Worm (Caenorhabditis elegans) whole organism, L1 larva: Measurements from ENCODE around the gene stdh-2.

Experiments used
- C04F5.9 ChIP-seq: sonication (generic microtip); optimal IDR thresholded peaks from 2 replicates; lab custom pipeline; 2016; ENCODE audit warnings: missing genetic modification characterization, missing compliant biosample characterization
- C16A3.4 ChIP-seq: fragments of 150-350 bp; optimal IDR thresholded peaks from 2 replicates; lab custom pipeline; 2014; ENCODE audit warnings: missing biosample characterization, missing genetic modification characterization
- F16B12.6 ChIP-seq: fragments of 150-350 bp; optimal IDR thresholded peaks from 2 replicates; lab custom pipeline; 2014; ENCODE audit warnings: missing biosample characterization, missing genetic modification characterization
- aha-1 ChIP-seq: fragments of 150-350 bp; optimal IDR thresholded peaks from 2 replicates; lab custom pipeline; 2014; ENCODE audit warnings: missing biosample characterization, missing genetic modification characterization
- ama-1 ChIP-seq: fragments of 150-350 bp; optimal IDR thresholded peaks from 2 replicates; lab custom pipeline; 2014
- blmp-1 ChIP-seq: fragments of 150-350 bp; optimal IDR thresholded peaks from 2 replicates; lab custom pipeline; 2014; ENCODE audit warnings: missing biosample characterization, missing genetic modification characterization
- ceh-82 ChIP-seq, 3 experiments: fragments of 150-350 bp in 1 of 3; sonication (generic microtip) in 2 of 3; optimal IDR thresholded peaks; 2 replicates each; lab custom pipeline; 2014 to 2017; ENCODE audit warnings: missing biosample characterization in 3 of 3, missing genetic modification characterization in 3 of 3
- ceh-88 ChIP-seq: fragments of 200-800 bp; sonication (Bioruptor generic); IDR thresholded peaks from 2 replicates; pipeline ENCODE4 v1.3.6; 2022; ENCODE audit warnings: missing genetic modification characterization, missing compliant biosample characterization
- ceh-90 ChIP-seq: sonication (generic microtip); optimal IDR thresholded peaks from 2 replicates; lab custom pipeline; 2016; ENCODE audit warnings: missing genetic modification characterization, missing compliant biosample characterization
- ces-1 ChIP-seq: fragments of 150-350 bp; optimal IDR thresholded peaks from 2 replicates; lab custom pipeline; 2014; ENCODE audit warnings: missing biosample characterization, missing genetic modification reagents, missing genetic modification characterization
- dpl-1 ChIP-seq, 3 experiments: fragments of 150-350 bp in 2 of 3; sonication (generic microtip) in 1 of 3; optimal IDR thresholded peaks; 2 replicates each; lab custom pipeline; 2014 to 2017; ENCODE audit warnings: missing biosample characterization in 3 of 3, missing genetic modification characterization in 3 of 3, missing genetic modification reagents in 3 of 3
- dsc-1 ChIP-seq: sonication (generic microtip); optimal IDR thresholded peaks from 2 replicates; lab custom pipeline; 2016; ENCODE audit warnings: mild to moderate bottlenecking, missing genetic modification characterization, missing compliant biosample characterization
- egl-27 ChIP-seq, 2 experiments: fragments of 150-350 bp in 1 of 2; sonication (generic microtip); optimal IDR thresholded peaks; 3 replicates each; lab custom pipeline; 2017 to 2018; ENCODE audit warnings: missing biosample characterization in 2 of 2, missing genetic modification characterization in 2 of 2, missing genetic modification reagents in 2 of 2
- elt-3 ChIP-seq, 6 experiments: fragments of 150-350 bp in 1 of 6; sonication (generic microtip); optimal IDR thresholded peaks; 2 replicates each; lab custom pipeline; 2017 to 2018; ENCODE audit warnings: missing biosample characterization in 6 of 6, missing genetic modification characterization in 6 of 6, inconsistent platforms in 1 of 6
- ets-5 ChIP-seq: fragments of 200-800 bp; sonication (Bioruptor generic); IDR thresholded peaks from 2 replicates; pipeline ENCODE4 v1.3.6; 2022; ENCODE audit warnings: missing genetic modification characterization, missing compliant biosample characterization
- fkh-10 ChIP-seq: sonication (generic microtip); optimal IDR thresholded peaks from 2 replicates; lab custom pipeline; 2017; ENCODE audit warnings: missing biosample characterization, missing genetic modification reagents, missing genetic modification characterization
- fkh-4 ChIP-seq: sonication (generic microtip); optimal IDR thresholded peaks from 2 replicates; lab custom pipeline; 2016; ENCODE audit warnings: missing compliant biosample characterization, missing genetic modification characterization, borderline replicate concordance
- fkh-8 ChIP-seq: sonication (generic microtip); optimal IDR thresholded peaks from 2 replicates; lab custom pipeline; 2016; ENCODE audit warnings: mild to moderate bottlenecking, missing genetic modification characterization, missing compliant biosample characterization
- fos-1 ChIP-seq: fragments of 150-350 bp; optimal IDR thresholded peaks from 2 replicates; lab custom pipeline; 2014; ENCODE audit warnings: missing biosample characterization, missing genetic modification characterization
- hlh-17 ChIP-seq: fragments of 200-800 bp; sonication (Bioruptor generic); optimal IDR thresholded peaks from 2 replicates; lab custom pipeline; 2018; ENCODE audit warnings: missing genetic modification characterization, mild to moderate bottlenecking, missing compliant biosample characterization, moderate library complexity, borderline replicate concordance
- hlh-4 ChIP-seq: sonication (generic microtip); optimal IDR thresholded peaks from 2 replicates; lab custom pipeline; 2016; ENCODE audit warnings: mild to moderate bottlenecking, missing genetic modification characterization, missing compliant biosample characterization
- isw-1 ChIP-seq: fragments of 200-800 bp; sonication (Bioruptor generic); IDR thresholded peaks from 2 replicates; pipeline ENCODE4 v1.3.6; 2022; ENCODE audit warnings: missing genetic modification characterization, missing compliant biosample characterization
- lin-14 ChIP-seq: fragments of 200-800 bp; sonication (Bioruptor generic); optimal IDR thresholded peaks from 2 replicates; lab custom pipeline; 2018; ENCODE audit warnings: mild to moderate bottlenecking, missing genetic modification characterization, moderate library complexity, missing compliant biosample characterization
- lin-15B ChIP-seq: fragments of 150-350 bp; sonication (generic microtip); optimal IDR thresholded peaks from 3 replicates; lab custom pipeline; 2014; ENCODE audit warnings: missing biosample characterization, missing genetic modification characterization
- lin-35 ChIP-seq, 2 experiments: fragments of 150-350 bp; optimal IDR thresholded peaks; 2 replicates each; lab custom pipeline; 2014; ENCODE audit warnings: missing biosample characterization in 2 of 2, missing genetic modification characterization in 2 of 2, missing genetic modification reagents in 2 of 2
- lsy-2 ChIP-seq, 2 experiments: fragments of 150-350 bp; optimal IDR thresholded peaks; 2 replicates each; lab custom pipeline; 2014; ENCODE audit warnings: missing biosample characterization in 2 of 2, missing genetic modification characterization in 2 of 2
- nhr-19 ChIP-seq: fragments of 200-800 bp; sonication (Bioruptor generic); conservative IDR thresholded peaks from 2 replicates; pipeline ENCODE4 v1.3.6; 2022; ENCODE audit warnings: missing genetic modification characterization, missing compliant biosample characterization
- nhr-20 ChIP-seq: sonication (generic microtip); optimal IDR thresholded peaks from 2 replicates; lab custom pipeline; 2016; ENCODE audit warnings: mild to moderate bottlenecking, missing genetic modification characterization, missing compliant biosample characterization
- nhr-28 ChIP-seq: fragments of 150-350 bp; optimal IDR thresholded peaks from 2 replicates; lab custom pipeline; 2014; ENCODE audit warnings: missing biosample characterization, missing genetic modification characterization
- nhr-47 ChIP-seq: sonication (generic microtip); optimal IDR thresholded peaks from 2 replicates; lab custom pipeline; 2016; ENCODE audit warnings: mild to moderate bottlenecking, missing genetic modification characterization, moderate library complexity, missing compliant biosample characterization
- nhr-71 ChIP-seq: sonication (generic microtip); optimal IDR thresholded peaks from 2 replicates; lab custom pipeline; 2016; ENCODE audit warnings: mild to moderate bottlenecking, missing genetic modification characterization, moderate library complexity, missing compliant biosample characterization
- nhr-84 ChIP-seq: sonication (generic microtip); optimal IDR thresholded peaks from 2 replicates; lab custom pipeline; 2017; ENCODE audit warnings: missing biosample characterization, missing genetic modification characterization
- nhr-90 ChIP-seq: sonication (generic microtip); optimal IDR thresholded peaks from 2 replicates; lab custom pipeline; 2016; ENCODE audit warnings: mild to moderate bottlenecking, missing genetic modification characterization, missing compliant biosample characterization; ENCODE audit not compliant: poor library complexity
- pag-3 ChIP-seq: sonication (generic microtip); optimal IDR thresholded peaks from 2 replicates; lab custom pipeline; 2017; ENCODE audit warnings: missing genetic modification characterization, mild to moderate bottlenecking, missing compliant biosample characterization, antibody characterized with exemption, borderline replicate concordance; ENCODE audit not compliant: insufficient read depth
- rnt-1 ChIP-seq: sonication (generic microtip); optimal IDR thresholded peaks from 2 replicates; lab custom pipeline; 2016; ENCODE audit warnings: mild to moderate bottlenecking, missing genetic modification characterization, moderate library complexity, missing compliant biosample characterization
- sox-4 ChIP-seq: sonication (generic microtip); optimal IDR thresholded peaks from 2 replicates; lab custom pipeline; 2016; ENCODE audit warnings: missing genetic modification characterization, missing compliant biosample characterization
- swsn-7 ChIP-seq: sonication (generic microtip); optimal IDR thresholded peaks from 2 replicates; lab custom pipeline; 2016; ENCODE audit warnings: missing genetic modification characterization, missing compliant biosample characterization
- tlp-1 ChIP-seq: fragments of 150-350 bp; optimal IDR thresholded peaks from 2 replicates; lab custom pipeline; 2014; ENCODE audit warnings: missing biosample characterization, missing genetic modification characterization
- unc-130 ChIP-seq: fragments of 150-350 bp; optimal IDR thresholded peaks from 2 replicates; lab custom pipeline; 2017; ENCODE audit warnings: missing biosample characterization, missing genetic modification characterization, inconsistent platforms
- unc-30 ChIP-seq: sonication (generic microtip); optimal IDR thresholded peaks from 2 replicates; lab custom pipeline; 2017; ENCODE audit warnings: missing biosample characterization, missing genetic modification characterization
- unc-86 ChIP-seq: sonication (generic microtip); optimal IDR thresholded peaks from 2 replicates; lab custom pipeline; 2016; ENCODE audit warnings: missing genetic modification characterization, missing compliant biosample characterization
- unc-98 ChIP-seq: fragments of 200-800 bp; sonication (Bioruptor generic); IDR thresholded peaks from 2 replicates; pipeline ENCODE4 v1.3.6; 2022; ENCODE audit warnings: missing genetic modification characterization, missing compliant biosample characterization
- vab-15 ChIP-seq: sonication (generic microtip); optimal IDR thresholded peaks from 2 replicates; lab custom pipeline; 2017; ENCODE audit warnings: missing genotype, mild to moderate bottlenecking, missing genetic modification characterization, missing compliant biosample characterization
- ztf-11 ChIP-seq, 2 experiments: sonication (generic microtip); optimal IDR thresholded peaks; 2 replicates each; lab custom pipeline; 2016 to 2017; ENCODE audit warnings: missing genetic modification characterization in 2 of 2, missing biosample characterization in 1 of 2, missing compliant biosample characterization in 1 of 2
- ztf-4 ChIP-seq: fragments of 150-350 bp; optimal IDR thresholded peaks from 2 replicates; lab custom pipeline; 2014; ENCODE audit warnings: missing biosample characterization, missing genetic modification characterization

Gene stdh-2

DNA sequence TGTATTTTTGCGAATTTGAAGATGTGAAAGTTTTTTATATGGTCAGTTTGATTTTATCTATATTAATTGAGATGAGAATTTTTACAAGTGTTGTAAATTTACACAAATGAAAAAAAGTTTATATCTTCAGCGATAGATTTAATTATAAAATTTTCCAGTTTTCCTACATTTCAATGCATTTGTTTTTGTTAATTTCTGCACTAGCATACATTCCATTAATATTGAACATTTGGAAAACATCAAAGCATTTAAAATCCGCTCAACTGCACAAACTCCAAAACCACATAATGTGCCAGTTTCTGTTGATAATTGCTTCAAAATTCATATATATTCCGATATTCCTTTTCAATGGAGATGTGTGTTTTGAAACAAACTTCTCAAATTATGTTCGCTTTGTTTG lies 41.2 kb upstream of the stdh-2 start, which contains the start of gene srh-277:
TSS of gene srh-277 (plus strand) at position 301 of the 400 bp plus-strand sequence.
- TF ChIP-seq nhr-71 (no peak), hlh-17 (GFP tag; lab: Kevin White, UChicago) (no peak), ceh-90 (no peak), ama-1 (lab: Kevin White, UChicago) (no peak), tlp-1 (tag; lab: Kevin White, UChicago) (no peak), sox-4 (no peak), F16B12.6 (tag; lab: Kevin White, UChicago) (no peak), ces-1 (no peak), C16A3.4 (no peak), ceh-88 (GFP tag; lab: Robert Waterston, UW) (no peak), fkh-4 (tag; lab: Kevin White, UChicago) (no peak), fkh-8 (no peak), lin-15B (tag; lab: Kevin White, UChicago) (no peak), nhr-19 (GFP tag; lab: Robert Waterston, UW) (no peak), elt-3 (tag; optimal IDR thresholded peaks at IDR 0.05; lab: Kevin White, UChicago) (no peak), ceh-82 (tag; optimal IDR thresholded peaks at IDR 0.05; lab: Kevin White, UChicago) (no peak), aha-1 (tag; lab: Kevin White, UChicago) (no peak), vab-15 (tag; lab: Kevin White, UChicago) (no peak)
- TF ChIP-seq, all 84 proteins: peak for 0

DNA sequence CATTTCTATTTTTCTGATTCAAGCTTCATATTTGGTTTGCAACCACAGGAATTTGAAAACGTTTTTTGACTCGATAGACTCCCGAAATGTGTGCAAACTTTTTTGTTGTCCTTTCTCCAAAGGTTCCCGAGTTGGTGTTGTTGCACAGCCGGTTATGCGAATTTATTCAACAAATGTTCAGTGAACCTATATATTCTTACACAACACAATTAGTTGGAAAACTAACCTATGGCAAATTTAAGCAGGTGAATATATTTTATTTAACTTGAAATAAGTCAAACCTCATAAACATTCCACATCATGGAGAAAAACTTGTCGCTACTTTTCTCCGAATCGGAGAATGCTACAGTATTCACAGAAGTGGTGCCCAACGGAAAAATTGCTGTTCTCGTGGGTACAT lies 40.8 kb upstream of the stdh-2 start, which contains the start of gene srz-14:
TSS of gene srz-14 (plus strand) at position 301 of the 400 bp plus-strand sequence.
- TF ChIP-seq C04F5.9 (tag; lab: Kevin White, UChicago) (no peak), swsn-7 (tag; lab: Kevin White, UChicago) (no peak), ztf-11 (tag; optimal IDR thresholded peaks at IDR 0.05; lab: Kevin White, UChicago) (no peak), dpl-1 (GFP tag; optimal IDR thresholded peaks at IDR 0.05; lab: Kevin White, UChicago) (no peak), fkh-8 (no peak), fos-1 (tag; lab: Kevin White, UChicago) (no peak), ama-1 (lab: Kevin White, UChicago) (no peak), hlh-17 (GFP tag; lab: Kevin White, UChicago) (no peak), sox-4 (no peak), ces-1 (no peak), lsy-2 (tag; optimal IDR thresholded peaks at IDR 0.05; lab: Kevin White, UChicago) (no peak), lin-14 (no peak), unc-130 (tag; lab: Kevin White, UChicago) (no peak), nhr-47 (no peak), blmp-1 (tag; lab: Kevin White, UChicago) (no peak), lin-35 (GFP tag; optimal IDR thresholded peaks at IDR 0.05; lab: Kevin White, UChicago) (no peak), dsc-1 (no peak), C16A3.4 (no peak), F16B12.6 (tag; lab: Kevin White, UChicago) (no peak)

DNA sequence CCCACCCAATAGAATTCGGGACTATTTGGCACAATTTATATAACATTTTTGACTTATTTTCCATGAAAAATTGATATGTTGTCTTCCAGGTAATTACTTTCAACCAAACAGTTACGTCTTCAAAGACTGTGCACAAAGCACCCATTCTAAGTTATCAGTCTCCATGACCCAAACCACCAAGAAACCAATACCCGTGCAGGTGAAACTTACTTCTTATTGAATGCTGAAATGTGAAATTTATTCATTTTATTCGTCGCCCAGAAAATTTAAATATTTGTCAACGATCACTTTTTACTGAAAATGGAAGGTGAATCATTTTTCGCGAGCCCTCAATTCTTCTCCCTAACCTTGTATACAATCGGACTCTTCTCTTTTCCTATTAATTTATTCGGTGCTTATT lies 33.6 kb upstream of the stdh-2 start, which contains the start of gene srh-281:
TSS of gene srh-281 (plus strand) at position 301 of the 400 bp plus-strand sequence.
- TF ChIP-seq ztf-4 (tag; lab: Kevin White, UChicago) (no peak), lin-14 (no peak), nhr-84 (tag; lab: Kevin White, UChicago) (no peak), fkh-10 (GFP tag; lab: Kevin White, UChicago) (no peak), unc-98 (GFP tag; lab: Robert Waterston, UW) (no peak)

DNA sequence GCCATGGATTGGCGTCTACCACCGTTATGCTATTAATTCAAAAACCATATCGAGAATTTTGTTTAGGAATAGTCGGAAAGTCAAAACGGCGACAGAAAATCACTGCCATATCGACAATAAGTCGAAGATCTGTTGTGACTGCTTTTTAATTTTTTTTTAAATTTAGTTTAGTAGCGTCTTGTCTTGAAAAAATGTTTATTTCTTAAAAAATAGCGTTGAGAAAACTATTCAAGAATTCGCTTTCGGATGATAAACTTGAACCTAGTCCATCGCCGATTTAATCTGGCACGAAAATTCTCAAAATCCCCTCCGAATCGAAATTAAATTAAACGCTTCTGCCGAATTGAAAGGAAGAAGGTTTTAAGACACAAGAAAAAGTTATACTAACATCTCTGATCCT lies 32.0 kb upstream of the stdh-2 start, which contains the start of gene srh-279:
TSS of gene srh-279 (plus strand) at position 301 of the 400 bp plus-strand sequence.
- TF ChIP-seq nhr-47 (no peak), ama-1 (lab: Kevin White, UChicago) (no peak), ztf-4 (tag; lab: Kevin White, UChicago) (no peak), rnt-1 (tag; lab: Kevin White, UChicago) (no peak), fkh-8 (no peak), nhr-19 (GFP tag; lab: Robert Waterston, UW) (no peak), nhr-28 (tag; lab: Kevin White, UChicago) (no peak), nhr-90 (tag; lab: Kevin White, UChicago) (no peak), unc-30 (tag; lab: Kevin White, UChicago) (no peak), fos-1 (tag; lab: Kevin White, UChicago) (no peak), egl-27 (tag; optimal IDR thresholded peaks at IDR 0.05; lab: Kevin White, UChicago) (no peak), unc-86 (tag; lab: Kevin White, UChicago) (no peak), nhr-20 (tag; lab: Kevin White, UChicago) (no peak), isw-1 (no peak), ets-5 (no peak), hlh-17 (GFP tag; lab: Kevin White, UChicago) (no peak), hlh-4 (tag; lab: Kevin White, UChicago) (no peak), pag-3 (tag; lab: Kevin White, UChicago) (no peak)
